Fruit fly (Drosophila melanogaster) whole organism, adult: ENCODE measurements around the gene Ndc1.
A peak's percentile ranks its signal among the peaks of the same experiment; 100 is the strongest.

Source experiments
- CG11617 ChIP-seq: fragments of 200-800 bp; sonication (Bioruptor generic); optimal IDR thresholded peaks from 2 replicates; lab custom pipeline; 2017; ENCODE audit warnings: mild to moderate bottlenecking, missing biosample characterization, missing genetic modification reagents, missing genetic modification characterization
- CG12768 ChIP-seq: fragments of 200-800 bp; sonication (Bioruptor generic); optimal IDR thresholded peaks from 2 replicates; lab custom pipeline; 2017; ENCODE audit warnings: missing biosample characterization, missing genetic modification characterization, mild to moderate bottlenecking, moderate library complexity, missing genetic modification reagents
- CG14711 ChIP-seq: fragments of 200-800 bp; sonication (Bioruptor generic); optimal IDR thresholded peaks from 2 replicates; lab custom pipeline; 2018; ENCODE audit warnings: missing biosample characterization, mild to moderate bottlenecking, missing genetic modification characterization, moderate library complexity
- CG1620 ChIP-seq: fragments of 200-800 bp; sonication (Bioruptor generic); optimal IDR thresholded peaks from 2 replicates; lab custom pipeline; 2016; ENCODE audit warnings: missing biosample characterization, missing genetic modification characterization
- CG33017 ChIP-seq: fragments of 200-800 bp; sonication (Bioruptor generic); optimal IDR thresholded peaks from 2 replicates; lab custom pipeline; 2018; ENCODE audit warnings: missing biosample characterization, mild to moderate bottlenecking, missing genetic modification characterization, moderate library complexity
- CG5204 ChIP-seq: fragments of 200-800 bp; sonication (Bioruptor generic); optimal IDR thresholded peaks from 2 replicates; lab custom pipeline; 2016; ENCODE audit warnings: missing biosample characterization, missing genetic modification characterization
- CG7045 ChIP-seq: fragments of 200-800 bp; sonication (Bioruptor generic); optimal IDR thresholded peaks from 2 replicates; lab custom pipeline; 2017; ENCODE audit warnings: missing biosample characterization, mild to moderate bottlenecking, missing genetic modification characterization
- CG7101 ChIP-seq: fragments of 200-800 bp; sonication (Bioruptor generic); optimal IDR thresholded peaks from 2 replicates; lab custom pipeline; 2018; ENCODE audit warnings: missing biosample characterization, mild to moderate bottlenecking, missing genetic modification characterization, moderate library complexity
- Clk ChIP-seq: fragments of 200-800 bp; sonication (Bioruptor generic); optimal IDR thresholded peaks from 2 replicates; lab custom pipeline; 2017; ENCODE audit warnings: missing biosample characterization, missing genetic modification characterization
- Crg-1 ChIP-seq: fragments of 200-800 bp; sonication (Bioruptor generic); optimal IDR thresholded peaks from 2 replicates; lab custom pipeline; 2016; ENCODE audit warnings: missing biosample characterization, missing genetic modification characterization
- Hr96 ChIP-seq: fragments of 200-800 bp; sonication (Bioruptor generic); optimal IDR thresholded peaks from 2 replicates; lab custom pipeline; 2016; ENCODE audit warnings: missing biosample characterization, missing genetic modification characterization
- Mnt ChIP-seq: fragments of 200-800 bp; sonication (Bioruptor generic); optimal IDR thresholded peaks from 2 replicates; lab custom pipeline; 2016; ENCODE audit warnings: missing biosample characterization, mild to moderate bottlenecking, missing genetic modification characterization
- bab1 ChIP-seq: fragments of 200-800 bp; sonication (Bioruptor generic); optimal IDR thresholded peaks from 3 replicates; lab custom pipeline; 2019; ENCODE audit warnings: missing biosample characterization, mild to moderate bottlenecking, missing genetic modification characterization, moderate library complexity
- cic ChIP-seq: fragments of 200-800 bp; sonication (Bioruptor generic); optimal IDR thresholded peaks from 2 replicates; lab custom pipeline; 2017; ENCODE audit warnings: missing biosample characterization, mild to moderate bottlenecking, missing genetic modification characterization, moderate library complexity
- cnc ChIP-seq, 2 experiments: fragments of >200 bp; optimal IDR thresholded peaks; 2 replicates each; lab custom pipeline; 2017
- kay ChIP-seq: fragments of 200-800 bp; sonication (Bioruptor generic); peaks from one replicate; lab custom pipeline; 2016; ENCODE audit warnings: missing biosample characterization, missing genetic modification characterization, borderline replicate concordance
- ovo ChIP-seq: fragments of 200-800 bp; sonication (Bioruptor generic); optimal IDR thresholded peaks from 2 replicates; lab custom pipeline; 2016; ENCODE audit warnings: missing biosample characterization, missing genetic modification characterization
- pad ChIP-seq: fragments of 200-800 bp; sonication (Bioruptor generic); optimal IDR thresholded peaks from 3 replicates; lab custom pipeline; 2017; ENCODE audit warnings: missing biosample characterization, missing genetic modification characterization, mild to moderate bottlenecking, moderate library complexity, missing genetic modification reagents
- tj ChIP-seq: fragments of 200-800 bp; sonication (Bioruptor generic); optimal IDR thresholded peaks from 3 replicates; lab custom pipeline; 2017; ENCODE audit warnings: missing biosample characterization, mild to moderate bottlenecking, missing genetic modification characterization, moderate library complexity
- toe ChIP-seq: fragments of 200-800 bp; sonication (Bioruptor generic); optimal IDR thresholded peaks from 2 replicates; lab custom pipeline; 2016; ENCODE audit warnings: missing biosample characterization, missing genetic modification characterization

Gene Ndc1

DNA sequence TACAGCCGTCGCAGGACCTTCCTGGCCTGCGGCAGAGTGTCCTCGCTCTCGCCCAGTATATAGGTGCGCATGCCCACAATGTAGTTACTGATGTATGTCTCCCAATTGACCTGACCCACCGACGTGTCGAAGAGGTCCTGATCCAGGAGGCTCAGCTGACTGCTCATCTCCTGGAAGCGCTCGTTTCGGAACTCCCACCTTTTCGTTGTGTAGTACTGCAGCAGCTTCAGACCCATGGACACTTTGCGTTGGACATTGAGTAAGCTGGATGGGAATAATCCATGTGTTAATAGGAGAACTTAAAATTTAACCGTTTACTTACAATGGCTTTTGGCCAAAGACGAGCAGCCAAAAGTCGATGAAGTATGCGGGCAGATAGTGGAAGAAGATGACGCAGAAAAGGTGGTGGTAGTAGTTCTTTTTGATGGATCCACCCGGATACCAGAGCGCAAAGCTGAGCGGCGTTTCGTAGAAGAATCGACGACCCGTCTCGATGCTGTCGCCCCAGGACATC lies 19.7 kb downstream of the Ndc1 start:
- TF ChIP-seq cic (GFP tag; lab: Kevin White, UChicago) (no peak), bab1 (GFP tag; lab: Kevin White, UChicago) (no peak), ovo (no peak), Mnt (GFP tag; lab: Kevin White, UChicago) (no peak), CG12768 (GFP tag; lab: Kevin White, UChicago) (peak; percentile 57), cnc (optimal IDR thresholded peaks at IDR 0.05; lab: Kevin White, UChicago) (no peak)

DNA sequence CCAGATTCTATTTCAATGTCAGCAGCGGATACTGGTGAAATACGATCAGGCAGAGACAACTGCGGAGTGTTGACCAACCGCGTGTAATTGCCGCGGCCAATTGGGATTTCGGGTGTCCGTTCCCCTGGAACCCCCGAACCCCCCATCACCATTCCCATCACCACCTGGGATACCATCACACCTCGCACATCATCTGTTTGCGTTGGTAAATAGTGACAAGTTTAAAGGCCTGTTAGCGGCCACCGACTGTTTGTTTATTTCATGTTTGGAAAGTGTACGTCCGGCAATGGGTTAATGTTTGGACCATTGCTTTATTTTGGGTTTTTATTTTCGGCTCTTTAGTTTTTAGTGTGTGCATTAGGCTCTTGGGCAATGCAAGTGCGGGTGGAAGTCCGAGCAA lies 22.8 kb downstream of the Ndc1 start:
- TF ChIP-seq Crg-1 (no peak), CG11617 (no peak), Hr96 (GFP tag; lab: Kevin White, UChicago) (no peak), toe (GFP tag; lab: Kevin White, UChicago) (no peak), tj (no peak), ovo (no peak), pad (GFP tag; lab: Kevin White, UChicago) (no peak), kay (GFP tag; lab: Kevin White, UChicago) (no peak)

DNA sequence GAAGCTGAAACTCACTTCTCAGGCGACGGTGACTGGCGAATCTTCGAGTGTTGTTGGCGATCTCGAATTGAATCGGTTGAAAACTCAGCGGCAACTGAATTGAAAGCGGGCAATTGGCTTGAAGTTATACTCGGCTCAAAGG lies 24.0 kb downstream of the Ndc1 start, which contains the start of gene CG12268:
Gene CG12268 (minus strand): TSS at position 101 of the 142 bp plus-strand sequence.
- TF ChIP-seq Crg-1, result no peak
- TF ChIP-seq Mnt (GFP tag; lab: Kevin White, UChicago), result no peak
- TF ChIP-seq cnc (optimal IDR thresholded peaks at IDR 0.05; lab: Kevin White, UChicago), result no peak
- no peak for TF ChIP-seq bab1 (GFP tag; lab: Kevin White, UChicago)
- no peak for TF ChIP-seq CG11617
- no peak for TF ChIP-seq CG1620 (GFP tag; lab: Kevin White, UChicago)
- TF ChIP-seq cic (GFP tag; lab: Kevin White, UChicago), result no peak
- TF ChIP-seq Hr96 (GFP tag; lab: Kevin White, UChicago), result no peak
- no peak for TF ChIP-seq kay (GFP tag; lab: Kevin White, UChicago)
- TF ChIP-seq pad (GFP tag; lab: Kevin White, UChicago), result no peak
- TF ChIP-seq toe (GFP tag; lab: Kevin White, UChicago), result no peak
- no peak for TF ChIP-seq ovo
- no peak for TF ChIP-seq CG7045 (GFP tag; lab: Kevin White, UChicago)
- TF ChIP-seq CG5204 (GFP tag; lab: Kevin White, UChicago), result no peak
- no peak for TF ChIP-seq tj
- no peak for TF ChIP-seq Clk (GFP tag; lab: Kevin White, UChicago)
- TF ChIP-seq CG7101 (tag; lab: Kevin White, UChicago), result no peak

DNA sequence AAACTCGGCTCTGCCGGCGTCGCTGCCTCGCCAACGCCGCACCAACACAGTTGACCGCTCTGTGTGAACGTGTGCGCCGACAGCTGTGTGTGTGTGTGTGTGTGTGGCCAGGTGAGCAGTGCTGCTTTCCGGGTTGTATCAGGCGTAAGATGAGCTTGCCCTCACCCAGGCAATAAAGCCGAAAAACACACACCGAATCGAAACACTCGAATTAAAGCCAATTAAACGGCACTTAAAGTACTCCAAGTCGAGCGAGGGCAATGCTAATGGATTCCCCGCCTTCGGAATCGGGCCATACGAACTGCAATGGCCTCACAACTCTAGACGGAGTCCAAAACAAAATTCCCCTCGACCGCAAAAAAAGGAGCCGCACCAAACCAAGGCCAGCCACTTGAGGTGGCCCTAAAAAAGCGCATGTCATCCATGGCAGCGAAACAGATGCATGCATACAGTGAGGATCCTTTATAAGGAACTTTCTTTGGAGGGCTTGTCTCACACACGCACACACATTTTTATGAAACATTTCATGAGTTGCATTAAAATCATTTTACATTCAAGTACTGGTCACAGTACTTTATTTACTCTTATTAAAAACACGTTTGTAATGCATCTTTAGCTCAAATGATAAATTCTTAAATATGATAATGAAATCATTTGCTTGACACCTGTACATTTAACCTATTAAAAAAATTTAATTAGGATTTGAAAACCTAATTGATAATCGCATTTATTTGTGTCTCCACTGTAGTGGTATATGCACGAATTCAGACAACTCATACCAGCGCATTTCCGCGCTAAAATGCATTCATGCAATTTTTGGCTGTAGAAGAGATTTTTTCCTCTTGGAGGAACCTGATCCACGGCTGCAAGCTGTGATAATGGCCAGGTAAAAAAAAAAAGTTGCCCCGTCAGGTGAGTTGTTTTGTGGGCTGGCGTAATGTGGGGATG lies 24.5 kb downstream of the Ndc1 start:
- TF ChIP-seq tj (peak; percentile 68), CG33017 (tag; lab: Kevin White, UChicago) (no peak)

DNA sequence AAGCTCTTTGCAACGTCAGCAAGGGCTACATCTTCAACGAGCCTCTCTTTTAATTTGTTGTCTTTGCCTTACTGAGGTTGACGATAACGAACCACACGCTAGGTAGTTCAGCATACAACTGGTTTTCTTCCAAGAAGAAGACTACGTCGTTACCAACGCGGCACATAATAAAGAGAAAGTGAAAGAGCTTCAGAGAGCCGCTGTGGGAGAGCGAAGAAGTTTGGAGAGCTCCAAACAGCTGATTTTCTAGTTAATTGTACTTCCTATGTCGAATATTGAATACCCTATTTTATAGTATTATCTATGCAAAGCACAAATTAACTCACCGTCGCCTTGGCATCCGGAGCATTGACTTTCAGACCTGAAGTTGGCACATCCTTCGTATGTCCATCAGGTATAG lies 31.2 kb downstream of the Ndc1 start:
- no peak for TF ChIP-seq toe (GFP tag; lab: Kevin White, UChicago)
- no peak for TF ChIP-seq CG7045 (GFP tag; lab: Kevin White, UChicago)
- TF ChIP-seq CG1620 (GFP tag; lab: Kevin White, UChicago), result no peak
- TF ChIP-seq ovo, result no peak
- no peak for TF ChIP-seq CG5204 (GFP tag; lab: Kevin White, UChicago)
- no peak for TF ChIP-seq CG33017 (tag; lab: Kevin White, UChicago)
- no peak for TF ChIP-seq bab1 (GFP tag; lab: Kevin White, UChicago)
- no peak for TF ChIP-seq kay (GFP tag; lab: Kevin White, UChicago)
- no peak for TF ChIP-seq Clk (GFP tag; lab: Kevin White, UChicago)
- no peak for TF ChIP-seq tj
- TF ChIP-seq Mnt (GFP tag; lab: Kevin White, UChicago), result no peak
- TF ChIP-seq CG14711, result no peak
- no peak for TF ChIP-seq cnc (optimal IDR thresholded peaks at IDR 0.05; lab: Kevin White, UChicago)
- no peak for TF ChIP-seq Hr96 (GFP tag; lab: Kevin White, UChicago)

DNA sequence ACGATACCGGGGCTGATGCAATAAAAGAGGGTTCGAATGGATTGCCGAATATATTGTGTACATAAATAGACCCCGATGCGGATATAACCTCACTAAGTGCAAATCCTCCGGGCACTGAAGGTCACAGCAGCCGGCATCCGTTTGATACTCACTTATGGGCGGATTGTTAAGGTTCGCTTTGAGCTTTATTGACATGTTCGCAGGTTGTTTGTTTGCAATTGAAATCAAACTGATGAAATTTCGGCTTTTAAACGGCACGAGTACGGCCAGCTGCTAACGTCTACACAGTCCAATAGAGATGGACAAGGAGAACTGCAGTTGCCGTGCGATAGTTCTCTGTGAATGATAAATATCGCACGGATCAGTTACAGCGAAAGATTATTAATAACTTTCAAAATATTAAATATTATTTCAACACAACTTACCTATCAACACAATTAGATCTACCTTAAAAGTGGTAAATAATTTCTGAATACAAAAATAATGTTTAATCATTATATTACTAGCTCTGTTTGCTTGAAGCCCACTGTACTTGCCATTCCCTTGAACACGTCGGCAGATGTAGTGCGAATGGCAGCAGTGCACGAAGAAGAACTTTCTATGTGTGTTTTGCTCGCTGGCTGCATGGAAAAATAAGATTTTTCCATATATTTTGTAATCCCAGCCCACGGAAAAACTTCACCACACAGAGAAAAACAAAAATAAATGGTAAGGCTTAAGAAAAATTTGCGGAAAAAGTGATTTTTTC lies 34.1 kb downstream of the Ndc1 start, which contains the start of the genes GluProRS and AP-1sigma:
Gene GluProRS (minus strand): TSS at position 301 of the 748 bp plus-strand sequence.
Gene AP-1sigma (plus strand): TSS at position 561 of the 748 bp plus-strand sequence.
- no peak for TF ChIP-seq kay (GFP tag; lab: Kevin White, UChicago)
- TF ChIP-seq Crg-1, result peak; percentile 84
- TF ChIP-seq Hr96 (GFP tag; lab: Kevin White, UChicago), result peak; percentile 79
- peak; percentile 73 for TF ChIP-seq CG33017 (tag; lab: Kevin White, UChicago)
- peak; percentile 72 for TF ChIP-seq pad (GFP tag; lab: Kevin White, UChicago)
- TF ChIP-seq cnc (optimal IDR thresholded peaks at IDR 0.05; lab: Kevin White, UChicago), result no peak
- TF ChIP-seq CG12768 (GFP tag; lab: Kevin White, UChicago), result peak; percentile 82
- TF ChIP-seq tj, result peak; percentile 63
- peak; percentile 88 for TF ChIP-seq CG7101 (tag; lab: Kevin White, UChicago)
- peak; percentile 85 for TF ChIP-seq CG14711
- peak; percentile 91 for TF ChIP-seq CG1620 (GFP tag; lab: Kevin White, UChicago)
- peak; percentile 83 for TF ChIP-seq CG11617
- peak; percentile 83 for TF ChIP-seq Clk (GFP tag; lab: Kevin White, UChicago)
- peak; percentile 89 for TF ChIP-seq bab1 (GFP tag; lab: Kevin White, UChicago)
- TF ChIP-seq Mnt (GFP tag; lab: Kevin White, UChicago), result peak; percentile 88
- peak; percentile 83 for TF ChIP-seq CG7045 (GFP tag; lab: Kevin White, UChicago)
- peak; percentile 91 for TF ChIP-seq CG5204 (GFP tag; lab: Kevin White, UChicago)
- peak; percentile 93 for TF ChIP-seq toe (GFP tag; lab: Kevin White, UChicago)
- peak; percentile 45 for TF ChIP-seq cic (GFP tag; lab: Kevin White, UChicago)
- TF ChIP-seq ovo, result peak; percentile 81
